Worm (Caenorhabditis elegans) whole organism, L4 larva: ENCODE measurements around the gene Y49E10.29.

Source experiments
- Y5F2A.4 ChIP-seq: fragments of 200-800 bp; sonication (Bioruptor generic); optimal IDR thresholded peaks from 2 replicates; lab custom pipeline; 2018; ENCODE audit warnings: mild to moderate bottlenecking, missing genetic modification characterization, missing compliant biosample characterization
- ZK546.5 ChIP-seq, 2 experiments: sonication (generic microtip); optimal IDR thresholded peaks; 2 replicates each; lab custom pipeline; 2017; ENCODE audit warnings: missing biosample characterization in 2 of 2, missing genetic modification characterization in 2 of 2
- aha-1 ChIP-seq: fragments of 150-350 bp; peaks from one replicate; lab custom pipeline; 2014; ENCODE audit warnings: missing biosample characterization, missing genetic modification characterization
- ama-1 ChIP-seq: fragments of 150-350 bp; optimal IDR thresholded peaks from 2 replicates; lab custom pipeline; 2014; ENCODE audit warnings: inconsistent platforms, mixed read lengths
- arid-1 ChIP-seq: fragments of 200-800 bp; sonication (Bioruptor generic); conservative IDR thresholded peaks from 2 replicates; pipeline ENCODE4 v1.3.6; 2022; ENCODE audit warnings: missing genetic modification reagents, missing genetic modification characterization, missing compliant biosample characterization
- attf-4 ChIP-seq: sonication (generic microtip); optimal IDR thresholded peaks from 3 replicates; lab custom pipeline; 2017; ENCODE audit warnings: missing biosample characterization, missing genetic modification characterization
- ceh-20 ChIP-seq: fragments of 200-800 bp; sonication (Bioruptor generic); IDR thresholded peaks from 2 replicates; pipeline ENCODE4 v1.3.6; 2022; ENCODE audit warnings: missing genetic modification reagents, missing genetic modification characterization, missing compliant biosample characterization
- ceh-44 ChIP-seq: fragments of 200-800 bp; sonication (Bioruptor generic); IDR thresholded peaks from 2 replicates; pipeline ENCODE4 v1.3.6; 2022; ENCODE audit warnings: missing genetic modification reagents, missing genetic modification characterization, missing compliant biosample characterization
- daf-12 ChIP-seq: fragments of 150-350 bp; optimal IDR thresholded peaks from 2 replicates; lab custom pipeline; 2014; ENCODE audit warnings: missing biosample characterization, missing genetic modification reagents, missing genetic modification characterization
- daf-16 ChIP-seq, 3 experiments: sonication (generic microtip); optimal IDR thresholded peaks; 2 replicates each; lab custom pipeline; 2016 to 2017; ENCODE audit warnings: missing genetic modification characterization in 3 of 3, missing genetic modification reagents in 3 of 3, mild to moderate bottlenecking in 2 of 3, missing compliant biosample characterization in 2 of 3, missing biosample characterization in 1 of 3, moderate library complexity in 1 of 3
- daf-19 ChIP-seq: fragments of 200-800 bp; sonication (Bioruptor generic); conservative IDR thresholded peaks from 2 replicates; pipeline ENCODE4 v1.3.6; 2022; ENCODE audit warnings: missing genetic modification characterization, missing compliant biosample characterization
- dmd-6 ChIP-seq: fragments of 200-800 bp; sonication (Bioruptor generic); IDR thresholded peaks from 2 replicates; pipeline ENCODE4 v1.3.6; 2022; ENCODE audit warnings: missing genetic modification reagents, missing genetic modification characterization, missing compliant biosample characterization
- dmd-9 ChIP-seq: fragments of 200-800 bp; sonication (Bioruptor generic); IDR thresholded peaks from 2 replicates; pipeline ENCODE4 v1.3.6; 2022; ENCODE audit warnings: missing genetic modification reagents, missing genetic modification characterization, missing compliant biosample characterization
- duxl-1 ChIP-seq: sonication (generic microtip); optimal IDR thresholded peaks from 2 replicates; lab custom pipeline; 2016; ENCODE audit warnings: mild to moderate bottlenecking, missing genetic modification characterization, moderate library complexity, missing compliant biosample characterization; ENCODE audit not compliant: poor library complexity
- dve-1 ChIP-seq: sonication (generic microtip); optimal IDR thresholded peaks from 2 replicates; lab custom pipeline; 2017; ENCODE audit warnings: antibody characterized with exemption, mild to moderate bottlenecking, missing genetic modification characterization, missing compliant biosample characterization; ENCODE audit not compliant: insufficient read depth
- egl-43 ChIP-seq: fragments of 200-800 bp; sonication (Bioruptor generic); IDR thresholded peaks from 2 replicates; pipeline ENCODE4 v1.3.6; 2022; ENCODE audit warnings: missing genetic modification reagents, missing genetic modification characterization, missing compliant biosample characterization
- fkh-10 ChIP-seq: fragments of 150-350 bp; optimal IDR thresholded peaks from 2 replicates; lab custom pipeline; 2014; ENCODE audit warnings: missing biosample characterization, missing genetic modification reagents, missing genetic modification characterization
- gei-8 ChIP-seq: fragments of 200-800 bp; sonication (Bioruptor generic); optimal IDR thresholded peaks from 2 replicates; lab custom pipeline; 2018; ENCODE audit warnings: mild to moderate bottlenecking, missing genetic modification characterization, missing compliant biosample characterization
- hif-1 ChIP-seq, 2 experiments: sonication (generic microtip); optimal IDR thresholded peaks; 2 replicates each; lab custom pipeline; 2016 to 2017; ENCODE audit warnings: missing compliant biosample characterization in 2 of 2, missing genetic modification characterization in 2 of 2, missing genetic modification reagents in 2 of 2, missing genotype in 2 of 2, mild to moderate bottlenecking in 1 of 2
- hlh-11 ChIP-seq: fragments of 200-800 bp; sonication (Bioruptor generic); optimal IDR thresholded peaks from 2 replicates; lab custom pipeline; 2018; ENCODE audit warnings: mild to moderate bottlenecking, missing genetic modification characterization, missing compliant biosample characterization
- hlh-30 ChIP-seq: sonication (generic microtip); optimal IDR thresholded peaks from 2 replicates; lab custom pipeline; 2017; ENCODE audit warnings: antibody characterized with exemption, mild to moderate bottlenecking, missing genetic modification characterization, missing compliant biosample characterization; ENCODE audit not compliant: insufficient read depth
- lin-1 ChIP-seq: fragments of 200-800 bp; sonication (Bioruptor generic); IDR thresholded peaks from 2 replicates; pipeline ENCODE4 v1.3.6; 2022; ENCODE audit warnings: missing genetic modification reagents, missing genetic modification characterization, missing compliant biosample characterization
- lin-13 ChIP-seq: fragments of 150-350 bp; optimal IDR thresholded peaks from 2 replicates; lab custom pipeline; 2014; ENCODE audit warnings: missing biosample characterization, missing genetic modification reagents, missing genetic modification characterization
- lin-15B ChIP-seq: fragments of 150-350 bp; sonication (generic microtip); optimal IDR thresholded peaks from 3 replicates; lab custom pipeline; 2014; ENCODE audit warnings: missing biosample characterization, missing genetic modification characterization
- lin-39 ChIP-seq: fragments of 150-350 bp; optimal IDR thresholded peaks from 2 replicates; lab custom pipeline; 2014; ENCODE audit warnings: missing biosample characterization, missing genetic modification reagents, missing genetic modification characterization
- mdt-29 ChIP-seq: fragments of 200-800 bp; sonication (Bioruptor generic); IDR thresholded peaks from 2 replicates; pipeline ENCODE4 v1.3.6; 2022; ENCODE audit warnings: missing genetic modification reagents, missing genetic modification characterization, missing compliant biosample characterization
- mep-1 ChIP-seq: fragments of 150-350 bp; sonication (generic microtip); optimal IDR thresholded peaks from 3 replicates; lab custom pipeline; 2014; ENCODE audit warnings: missing biosample characterization, missing genetic modification characterization
- mes-2 ChIP-seq: sonication (generic microtip); optimal IDR thresholded peaks from 2 replicates; lab custom pipeline; 2016; ENCODE audit warnings: missing genotype, mild to moderate bottlenecking, missing genetic modification characterization, missing compliant biosample characterization; ENCODE audit not compliant: poor library complexity, severe bottlenecking
- mxl-3 ChIP-seq: fragments of 200-800 bp; sonication (Bioruptor generic); optimal IDR thresholded peaks from 2 replicates; lab custom pipeline; 2018; ENCODE audit warnings: mild to moderate bottlenecking, missing genetic modification characterization, missing compliant biosample characterization
- nhr-102 ChIP-seq: sonication (generic microtip); optimal IDR thresholded peaks from 2 replicates; lab custom pipeline; 2016; ENCODE audit warnings: mild to moderate bottlenecking, missing genetic modification characterization, moderate library complexity, missing compliant biosample characterization
- nhr-11 ChIP-seq: fragments of 150-350 bp; optimal IDR thresholded peaks from 2 replicates; lab custom pipeline; 2014; ENCODE audit warnings: missing biosample characterization, missing genetic modification characterization
- nhr-28 ChIP-seq: fragments of 150-350 bp; optimal IDR thresholded peaks from 2 replicates; lab custom pipeline; 2014; ENCODE audit warnings: missing biosample characterization, missing genetic modification characterization
- nhr-42 ChIP-seq: fragments of 200-800 bp; sonication (Bioruptor generic); IDR thresholded peaks from 2 replicates; pipeline ENCODE4 v1.3.6; 2022; ENCODE audit warnings: missing genetic modification characterization, missing compliant biosample characterization
- nhr-77 ChIP-seq: fragments of 150-350 bp; optimal IDR thresholded peaks from 2 replicates; lab custom pipeline; 2014; ENCODE audit warnings: missing biosample characterization, missing genetic modification characterization
- pha-4 ChIP-seq, 2 experiments: fragments of 150-350 bp in 1 of 2; fragments of 200-800 bp in 1 of 2; sonication (Bioruptor generic) in 1 of 2; IDR thresholded peaks in 1 of 2; optimal IDR thresholded peaks in 1 of 2; 2 replicates each; pipeline versions ENCODE4 v1.3.6 to Lab custom; 2014 to 2022; ENCODE audit warnings: missing genetic modification characterization in 2 of 2, missing genetic modification reagents in 2 of 2, missing biosample characterization in 1 of 2, missing compliant biosample characterization in 1 of 2
- php-3 ChIP-seq: fragments of 200-800 bp; sonication (Bioruptor generic); IDR thresholded peaks from 2 replicates; pipeline ENCODE4 v1.3.6; 2022; ENCODE audit warnings: missing genetic modification reagents, missing genetic modification characterization, missing compliant biosample characterization
- rbr-2 ChIP-seq: sonication (generic microtip); optimal IDR thresholded peaks from 2 replicates; lab custom pipeline; 2016; ENCODE audit warnings: missing genotype, missing genetic modification characterization, missing compliant biosample characterization
- skn-1 ChIP-seq: fragments of 150-350 bp; optimal IDR thresholded peaks from 2 replicates; lab custom pipeline; 2014; ENCODE audit warnings: missing biosample characterization, missing genetic modification characterization
- snpc-1.2 ChIP-seq: fragments of 200-800 bp; sonication (Bioruptor generic); IDR thresholded peaks from 2 replicates; pipeline ENCODE4 v1.3.6; 2022; ENCODE audit warnings: missing genetic modification reagents, missing genetic modification characterization, missing compliant biosample characterization
- spr-1 ChIP-seq: sonication (generic microtip); optimal IDR thresholded peaks from 2 replicates; lab custom pipeline; 2016; ENCODE audit warnings: mild to moderate bottlenecking, missing genetic modification characterization, missing compliant biosample characterization
- spr-3 ChIP-seq: fragments of 200-800 bp; sonication (Bioruptor generic); optimal IDR thresholded peaks from 2 replicates; lab custom pipeline; 2018; ENCODE audit warnings: mild to moderate bottlenecking, missing genetic modification characterization, missing compliant biosample characterization
- unc-130 ChIP-seq: sonication (generic microtip); optimal IDR thresholded peaks from 2 replicates; lab custom pipeline; 2016; ENCODE audit warnings: missing genetic modification reagents, missing genetic modification characterization, missing compliant biosample characterization
- unc-39 ChIP-seq: sonication (generic microtip); optimal IDR thresholded peaks from 2 replicates; lab custom pipeline; 2017; ENCODE audit warnings: missing biosample characterization, missing genetic modification characterization
- unc-62 ChIP-seq, 3 experiments: fragments of 150-350 bp in 1 of 3; sonication (generic microtip); optimal IDR thresholded peaks in 2 of 3; peaks in 1 of 3; 1 replicate in 1 of 3; 2 replicates in 2 of 3; lab custom pipeline; 2014 to 2017; ENCODE audit warnings: missing biosample characterization in 3 of 3, missing genetic modification characterization in 3 of 3, missing genetic modification reagents in 3 of 3, missing genotype in 1 of 3
- vab-7 ChIP-seq: fragments of 200-800 bp; sonication (Bioruptor generic); IDR thresholded peaks from 2 replicates; pipeline ENCODE4 v1.3.6; 2022; ENCODE audit warnings: missing genetic modification reagents, missing genetic modification characterization, missing compliant biosample characterization
- zfp-3 ChIP-seq: fragments of 200-800 bp; sonication (Bioruptor generic); conservative IDR thresholded peaks from 2 replicates; pipeline ENCODE4 v1.3.6; 2022; ENCODE audit warnings: missing genetic modification reagents, missing genetic modification characterization, missing compliant biosample characterization
- ztf-11 ChIP-seq: fragments of 150-350 bp; optimal IDR thresholded peaks from 2 replicates; lab custom pipeline; 2014; ENCODE audit warnings: missing biosample characterization, missing genetic modification characterization

Gene Y49E10.29

ce11 chrIII:12445223-12445622, 23.7 kb upstream of the Y49E10.29 start:
- TF ChIP-seq ztf-11 (tag; lab: Kevin White, UChicago) (no peak), spr-3 (GFP tag; lab: Kevin White, UChicago) (no peak), pha-4 (GFP tag; IDR thresholded peaks at IDR 0.05; lab: Robert Waterston, UW) (no peak), pha-4 (tag; optimal IDR thresholded peaks at IDR 0.05; lab: Kevin White, UChicago) (no peak), daf-12 (tag; lab: Kevin White, UChicago) (no peak), snpc-1.2 (no peak), nhr-102 (no peak), arid-1 (no peak), fkh-10 (GFP tag; lab: Kevin White, UChicago) (no peak), daf-16 (GFP tag; optimal IDR thresholded peaks at IDR 0.05; lab: Kevin White, UChicago) (no peak), daf-16 (tag; optimal IDR thresholded peaks at IDR 0.05; lab: Kevin White, UChicago) (peak; percentile 38), gei-8 (GFP tag; lab: Kevin White, UChicago) (no peak), vab-7 (GFP tag; lab: Robert Waterston, UW) (no peak), ceh-20 (GFP tag; lab: Robert Waterston, UW) (no peak), ama-1 (no peak), spr-1 (tag; lab: Kevin White, UChicago) (no peak), lin-15B (tag; lab: Kevin White, UChicago) (no peak), ceh-44 (GFP tag; lab: Robert Waterston, UW) (no peak), php-3 (GFP tag; lab: Robert Waterston, UW) (peak; percentile 64), mxl-3 (GFP tag; lab: Kevin White, UChicago) (peak; percentile 10), hlh-30 (tag; lab: Kevin White, UChicago) (no peak), attf-4 (tag; lab: Kevin White, UChicago) (no peak), egl-43 (GFP tag; lab: Robert Waterston, UW) (no peak), unc-62 (GFP tag; optimal IDR thresholded peaks at IDR 0.05 in 1 of 2; lab: Kevin White, UChicago) (peak in 1 of 2 experiments; percentile 32), unc-62 (tag; optimal IDR thresholded peaks at IDR 0.05; lab: Kevin White, UChicago) (no peak), hif-1 (tag; optimal IDR thresholded peaks at IDR 0.05; lab: Kevin White, UChicago) (no peak), daf-19 (GFP tag; lab: Robert Waterston, UW) (no peak), Y5F2A.4 (GFP tag; lab: Kevin White, UChicago) (no peak), lin-13 (GFP tag; lab: Kevin White, UChicago) (no peak), mdt-29 (no peak), rbr-2 (tag; lab: Kevin White, UChicago) (no peak), dmd-9 (no peak), mes-2 (tag; lab: Kevin White, UChicago) (no peak), lin-1 (no peak), unc-39 (tag; lab: Kevin White, UChicago) (no peak), aha-1 (tag; lab: Kevin White, UChicago) (no peak), ZK546.5 (tag; optimal IDR thresholded peaks at IDR 0.05; lab: Kevin White, UChicago) (no peak), hlh-11 (peak; percentile 48), nhr-42 (no peak), nhr-77 (tag; lab: Kevin White, UChicago) (no peak), skn-1 (tag; lab: Kevin White, UChicago) (no peak), unc-130 (GFP tag; lab: Kevin White, UChicago) (no peak), dmd-6 (GFP tag; lab: Robert Waterston, UW) (peak; percentile 73), nhr-11 (tag; lab: Kevin White, UChicago) (no peak), nhr-28 (tag; lab: Kevin White, UChicago) (peak; percentile 28), lin-39 (tag; lab: Kevin White, UChicago) (no peak), duxl-1 (tag; lab: Kevin White, UChicago) (no peak), mep-1 (no peak), zfp-3 (GFP tag; lab: Robert Waterston, UW) (no peak), dve-1 (tag; lab: Kevin White, UChicago) (peak; percentile 27)
